Fruit fly (Drosophila melanogaster): ENCODE data around the gene CG12605.

The CG12605 gene

DNA sequence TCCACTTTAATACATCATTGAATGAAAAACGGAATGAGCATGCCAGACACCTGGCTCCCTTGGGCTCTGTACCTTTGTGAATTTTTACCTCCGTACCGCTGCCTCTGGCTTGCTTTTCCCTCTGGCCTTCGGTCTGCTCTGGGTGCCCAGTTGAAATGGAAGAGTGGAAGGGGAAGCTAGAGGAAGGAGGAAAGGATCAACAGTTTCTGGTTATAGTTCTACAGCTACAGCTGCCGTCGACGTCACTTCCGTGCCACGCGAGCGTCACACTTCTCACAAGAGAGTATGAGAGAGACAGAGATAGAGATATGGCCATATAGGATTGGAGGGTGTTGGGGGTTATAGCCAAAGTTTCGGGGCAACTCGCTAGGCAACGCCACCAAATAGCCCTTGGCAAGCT, 15.5 kb upstream of the CG12605 start:
- TF ChIP-seq OdsH (GFP tag; optimal IDR thresholded peaks at IDR 0.05) (no peak), Dfd (GFP tag; optimal IDR thresholded peaks at IDR 0.05) (no peak), woc (GFP tag; optimal IDR thresholded peaks at IDR 0.05) (no peak), rgr (GFP tag; optimal IDR thresholded peaks at IDR 0.05) (no peak), br (GFP tag; optimal IDR thresholded peaks at IDR 0.05) (no peak), usp (GFP tag; optimal IDR thresholded peaks at IDR 0.05) (no peak), dsf (GFP tag; optimal IDR thresholded peaks at IDR 0.05; ENCODE audit: borderline replicate concordance) (no peak), Jra (GFP tag; optimal IDR thresholded peaks at IDR 0.05) (no peak), pan (optimal IDR thresholded peaks at IDR 0.05) (no peak)

dm6 chr3L:3978762-3979516, 14.4 kb upstream of the CG12605 start:
- TF ChIP-seq dmrt93B (GFP tag; optimal IDR thresholded peaks at IDR 0.05) (no peak), Dif (GFP tag; optimal IDR thresholded peaks at IDR 0.05; ENCODE audit: partially characterized antibody) (peak; percentile 31), Vsx2 (GFP tag; optimal IDR thresholded peaks at IDR 0.05; ENCODE audit: partially characterized antibody) (peak; percentile 52), sage (GFP tag; optimal IDR thresholded peaks at IDR 0.05) (no peak), psq (GFP tag; optimal IDR thresholded peaks at IDR 0.05) (no peak), usp (GFP tag; optimal IDR thresholded peaks at IDR 0.05) (no peak), Hr83 (GFP tag; optimal IDR thresholded peaks at IDR 0.05; ENCODE audit: poor library complexity, severe bottlenecking) (no peak)

DNA sequence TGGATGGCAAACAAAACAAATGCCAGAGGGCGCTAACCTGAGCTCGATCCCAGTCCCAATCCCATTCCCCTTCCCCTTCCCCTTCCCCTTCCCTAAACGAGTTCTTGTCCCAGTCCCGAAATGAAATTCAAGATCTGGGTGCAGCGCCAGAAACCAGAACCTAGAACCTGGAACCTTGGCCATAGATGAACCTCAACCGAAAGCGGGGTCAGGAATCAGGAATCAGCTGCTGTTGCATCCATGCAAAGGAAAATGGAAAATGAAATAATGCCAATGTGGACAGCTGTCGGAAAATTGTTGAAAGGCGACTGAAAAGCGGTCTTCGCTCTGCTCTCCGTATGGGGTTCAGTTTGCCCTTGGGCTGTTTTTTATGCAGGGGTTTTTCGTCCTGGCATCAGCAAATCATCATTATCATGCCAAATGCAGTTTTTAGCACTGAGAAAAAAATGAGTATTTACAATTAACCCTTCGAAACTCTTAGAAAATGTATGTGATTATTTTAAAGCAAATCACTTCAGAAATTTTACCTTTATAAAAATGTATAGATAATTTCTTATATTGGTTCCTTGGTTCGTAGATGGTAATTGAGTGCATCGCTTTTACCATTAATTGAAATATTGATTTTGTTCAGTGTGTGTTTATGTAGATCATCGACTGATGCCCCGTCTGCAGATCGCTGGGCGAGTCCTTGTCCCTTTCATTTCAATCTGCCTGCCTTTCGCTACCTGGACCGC, 13.2 kb upstream of the CG12605 start:
- no peak for TF ChIP-seq woc (GFP tag; optimal IDR thresholded peaks at IDR 0.05)
- no peak for TF ChIP-seq pan (optimal IDR thresholded peaks at IDR 0.05)
- peak in 1 of 2 experiments; percentile 2 for TF ChIP-seq foxo (GFP tag; optimal IDR thresholded peaks at IDR 0.05)
- peak; percentile 20 for TF ChIP-seq h (GFP tag; optimal IDR thresholded peaks at IDR 0.05)
- peak; percentile 9 for TF ChIP-seq rgr (GFP tag; optimal IDR thresholded peaks at IDR 0.05)
- TF ChIP-seq OdsH (GFP tag; optimal IDR thresholded peaks at IDR 0.05) = peak; percentile 4

DNA sequence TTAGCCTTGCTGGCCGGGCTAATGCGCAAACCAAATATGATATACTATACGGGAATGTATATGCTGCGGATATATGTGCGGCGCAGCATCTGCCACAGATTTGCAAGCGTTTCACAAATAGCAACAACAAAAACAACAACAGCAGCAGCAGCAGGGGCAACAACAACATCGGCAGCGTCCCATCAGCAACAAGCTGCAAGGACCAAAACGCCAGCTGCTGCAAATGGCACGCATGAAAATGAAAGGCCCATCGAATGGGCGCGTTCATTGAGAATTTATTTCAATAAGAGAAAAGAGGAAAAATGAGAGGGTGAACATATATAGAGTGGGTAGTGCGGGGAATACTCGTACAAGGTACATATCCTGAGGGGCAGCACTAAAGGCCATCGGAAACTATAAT, 11.9 kb upstream of the CG12605 start:
- no peak for TF ChIP-seq brk (GFP tag; optimal IDR thresholded peaks at IDR 0.05)
- TF ChIP-seq GATAd (GFP tag; optimal IDR thresholded peaks at IDR 0.05) = no peak
- no peak for TF ChIP-seq Dif (GFP tag; optimal IDR thresholded peaks at IDR 0.05; ENCODE audit: partially characterized antibody)
- TF ChIP-seq CG9705 (GFP tag; optimal IDR thresholded peaks at IDR 0.05) = no peak
- no peak for TF ChIP-seq Sp1 (GFP tag; optimal IDR thresholded peaks at IDR 0.05)
- TF ChIP-seq OdsH (GFP tag; optimal IDR thresholded peaks at IDR 0.05) = no peak
- TF ChIP-seq Hnf4 (GFP tag; optimal IDR thresholded peaks at IDR 0.05) = no peak
- TF ChIP-seq foxo (GFP tag; optimal IDR thresholded peaks at IDR 0.05) = no peak

DNA sequence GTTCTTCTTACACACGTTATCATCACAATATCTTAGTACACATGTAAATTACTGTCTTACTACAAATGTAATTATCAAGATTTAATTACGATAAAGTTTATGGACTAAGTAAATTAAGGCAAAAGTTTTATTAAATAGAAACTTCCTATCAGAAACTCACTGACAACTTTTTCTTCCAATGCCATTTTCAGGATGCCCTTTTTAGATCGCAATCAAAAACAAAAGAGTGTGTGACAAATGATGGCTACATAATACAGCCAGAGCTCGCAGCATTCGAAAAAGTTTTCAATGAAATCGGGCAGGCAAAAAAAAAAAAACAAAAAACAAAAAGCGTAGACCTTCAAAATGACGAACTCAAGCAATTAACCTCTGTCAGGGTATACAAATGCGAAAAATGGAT, 8.0 kb upstream of the CG12605 start, which contains the start of gene CG43915:
CG43915 (plus strand) TSS at position 301 of the 400 bp plus-strand sequence.
- TF ChIP-seq Hr78 (GFP tag; optimal IDR thresholded peaks at IDR 0.05) = no peak
- TF ChIP-seq Jra (GFP tag; optimal IDR thresholded peaks at IDR 0.05) = no peak
- no peak for TF ChIP-seq usp (GFP tag; optimal IDR thresholded peaks at IDR 0.05)
- TF ChIP-seq Hr83 (GFP tag; optimal IDR thresholded peaks at IDR 0.05; ENCODE audit: poor library complexity, severe bottlenecking) = no peak
- no peak for TF ChIP-seq Sp1 (GFP tag; optimal IDR thresholded peaks at IDR 0.05)
- no peak for TF ChIP-seq lola (GFP tag; optimal IDR thresholded peaks at IDR 0.05)
- no peak for TF ChIP-seq foxo (GFP tag; optimal IDR thresholded peaks at IDR 0.05)
- TF ChIP-seq jim (GFP tag; optimal IDR thresholded peaks at IDR 0.05) = no peak
- TF ChIP-seq ey (GFP tag; optimal IDR thresholded peaks at IDR 0.05) = no peak
- TF ChIP-seq psq (GFP tag; optimal IDR thresholded peaks at IDR 0.05) = no peak
- no peak for TF ChIP-seq CrebA (GFP tag; optimal IDR thresholded peaks at IDR 0.05; ENCODE audit: borderline replicate concordance)
- no peak for TF ChIP-seq dl (GFP tag; optimal IDR thresholded peaks at IDR 0.05; ENCODE audit: insufficient read depth in 1 of 2, partially characterized antibody in 2 of 2)
- TF ChIP-seq Abd-B (GFP tag; optimal IDR thresholded peaks at IDR 0.05) = no peak
- no peak for TF ChIP-seq HLH106 (tag; optimal IDR thresholded peaks at IDR 0.05)
- no peak for TF ChIP-seq sage (GFP tag; optimal IDR thresholded peaks at IDR 0.05)
- TF ChIP-seq brk (GFP tag; optimal IDR thresholded peaks at IDR 0.05) = no peak
- no peak for TF ChIP-seq CG32264 (GFP tag; optimal IDR thresholded peaks at IDR 0.05)
- no peak for TF ChIP-seq dmrt93B (GFP tag; optimal IDR thresholded peaks at IDR 0.05)
- TF ChIP-seq fru (GFP tag; optimal IDR thresholded peaks at IDR 0.05) = no peak
- TF ChIP-seq h (GFP tag; optimal IDR thresholded peaks at IDR 0.05) = no peak
